Fruit fly (Drosophila melanogaster) ovary, adult (tissue): Measurements from ENCODE around the gene DAAM.
A peak's percentile ranks its signal among the peaks of the same experiment; 100 is the strongest.

ENCODE experiments used
- CG17801 ChIP-seq: fragments of 200-800 bp; optimal IDR thresholded peaks from 2 replicates; lab custom pipeline; 2019; ENCODE audit warnings: missing biosample characterization, mild to moderate bottlenecking, missing genetic modification characterization, moderate library complexity; ENCODE audit not compliant: partially characterized antibody

The DAAM gene

dm6 chrX:1308444-1308843 is 13.7 kb downstream of the DAAM start:
- TF ChIP-seq CG17801: no peak

- TF ChIP-seq CG17801: no peak
Observed at dm6 chrX:1303961-1304360, 18.2 kb downstream of the DAAM start.

dm6 chrX:1299928-1300327 is 22.2 kb downstream of the DAAM start:
- no peak for TF ChIP-seq CG17801

- TF ChIP-seq CG17801: no peak
Observed at dm6 chrX:1298287-1298686, 23.9 kb downstream of the DAAM start, which contains the start of gene CG32811. Gene CG32811, minus strand, starts transcription at chrX:1298387.

dm6 chrX:1288924-1289608 is 33.1 kb downstream of the DAAM start:
- TF ChIP-seq CG17801: peak; percentile 22

dm6 chrX:1286868-1287835 is 35.0 kb downstream of the DAAM start, which contains the start of gene CG32812:
Gene CG32812, plus strand, starts transcription at chrX:1287290.
- no peak for TF ChIP-seq CG17801

- no peak for TF ChIP-seq CG17801
Observed at dm6 chrX:1286136-1286535, 36.0 kb downstream of the DAAM start.

dm6 chrX:1285273-1285672 is 36.9 kb downstream of the DAAM start:
- no peak for TF ChIP-seq CG17801

dm6 chrX:1284238-1284637 is 37.9 kb downstream of the DAAM start:
- TF ChIP-seq CG17801: no peak

dm6 chrX:1282953-1283568 is 39.1 kb downstream of the DAAM start:
- no peak for TF ChIP-seq CG17801

dm6 chrX:1282433-1282832 is 39.7 kb downstream of the DAAM start:
- TF ChIP-seq CG17801: no peak

- TF ChIP-seq CG17801: no peak
Observed at dm6 chrX:1278825-1279643, 43.1 kb downstream of the DAAM start.

- TF ChIP-seq CG17801: no peak
Observed at dm6 chrX:1277528-1277883, 44.7 kb downstream of the DAAM start.

dm6 chrX:1276757-1277527 is 45.2 kb downstream of the DAAM start:
- TF ChIP-seq CG17801: no peak

- TF ChIP-seq CG17801: peak; percentile 12
Observed at dm6 chrX:1276047-1276756, 46.0 kb downstream of the DAAM start.
